Fruit fly (Drosophila melanogaster) S2 (cell line): Measurements from ENCODE around the gene CG13731.

Experiments
- CG8478 ChIP-seq: fragments of >200 bp; optimal IDR thresholded peaks from 2 replicates; lab custom pipeline; 2018
- CTCF ChIP-seq, 2 experiments: fragments of >200 bp; optimal IDR thresholded peaks; 2 replicates each; lab custom pipeline; 2018

CG13731 gene

dm6 chr3L:17344596-17344995 is 44.2 kb downstream of the CG13731 start, which contains the start of gene brv2:
TSS of gene brv2 (minus strand) at chr3L:17344696.
- TF ChIP-seq CTCF (optimal IDR thresholded peaks at IDR 0.05; lab: Kevin White, UChicago) (no peak), CG8478 (no peak)

DNA sequence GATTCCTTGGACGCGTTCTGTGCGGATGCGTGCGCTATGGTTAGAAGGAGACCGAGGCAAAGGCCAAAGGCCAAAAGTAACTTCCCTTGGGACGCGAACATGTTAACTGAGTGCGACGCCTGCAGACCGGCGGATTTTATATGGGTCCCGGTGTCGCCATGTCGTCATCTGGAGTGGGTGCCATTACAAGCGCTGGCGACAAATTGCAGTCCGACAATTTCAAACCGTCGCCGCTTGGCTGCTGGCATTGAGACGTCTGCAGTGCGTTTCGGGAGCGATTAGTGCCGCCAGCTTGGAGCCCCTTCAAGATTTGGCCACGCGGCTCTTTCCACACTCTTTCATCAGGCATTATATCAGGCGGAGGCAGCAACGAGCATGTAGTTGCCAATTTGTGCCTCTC is 47.5 kb downstream of the CG13731 start, which contains the start of gene CG13727:
Gene CG13727, minus strand, starts transcription at position 101 of the 400 bp plus-strand sequence.
- no peak for TF ChIP-seq CG8478
- no peak for TF ChIP-seq CTCF (optimal IDR thresholded peaks at IDR 0.05; lab: Kevin White, UChicago)

DNA sequence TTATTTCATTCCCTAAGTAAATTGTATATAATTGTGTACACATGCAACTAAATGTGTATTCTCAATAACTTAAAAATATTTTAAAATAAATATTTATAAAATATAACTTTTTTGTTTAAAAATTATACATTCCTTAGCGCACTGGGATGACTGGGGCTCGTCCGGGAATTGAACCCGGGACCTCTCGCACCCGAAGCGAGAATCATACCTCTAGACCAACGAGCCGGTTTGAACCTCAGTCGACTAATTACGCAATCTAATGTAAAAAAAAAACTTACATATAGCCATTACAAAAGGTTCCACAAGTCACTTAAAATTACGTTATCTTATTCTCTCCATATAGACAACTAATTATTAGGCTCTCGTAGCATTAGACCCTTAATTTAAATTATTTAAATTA is 49.0 kb downstream of the CG13731 start:
- TF ChIP-seq CG8478: no peak
- TF ChIP-seq CTCF (optimal IDR thresholded peaks at IDR 0.05; lab: Kevin White, UChicago): no peak

dm6 chr3L:17339122-17339521 is 49.6 kb downstream of the CG13731 start, which contains the start of gene CG6479:
TSS of gene CG6479 (minus strand) at chr3L:17339262.
- TF ChIP-seq CG8478 (no peak), CTCF (optimal IDR thresholded peaks at IDR 0.05; lab: Kevin White, UChicago) (peak; percentile 29 to 65)
